Worm (Caenorhabditis elegans) whole organism, midembryonic: ENCODE measurements around the gene mbk-2.

ENCODE experiments used
- T22C8.4 ChIP-seq: fragments of 200-800 bp; sonication (Bioruptor generic); IDR thresholded peaks from 2 replicates; pipeline ENCODE4 v1.3.6; 2022; ENCODE audit warnings: missing genetic modification characterization, missing compliant biosample characterization
- cog-1 ChIP-seq: sonication (generic microtip); optimal IDR thresholded peaks from 2 replicates; lab custom pipeline; 2016; ENCODE audit warnings: missing genetic modification characterization, missing compliant biosample characterization
- flt-1 ChIP-seq: fragments of 200-800 bp; sonication (Bioruptor generic); IDR thresholded peaks from 2 replicates; pipeline ENCODE4 v1.3.6; 2022; ENCODE audit warnings: missing genetic modification characterization, missing compliant biosample characterization
- klf-2 ChIP-seq: fragments of 200-800 bp; sonication (Bioruptor generic); conservative IDR thresholded peaks from 2 replicates; pipeline ENCODE4 v1.3.6; 2022; ENCODE audit warnings: missing genetic modification reagents, missing genetic modification characterization, missing compliant biosample characterization
- med-1 ChIP-seq: sonication (generic microtip); optimal IDR thresholded peaks from 2 replicates; lab custom pipeline; 2017; ENCODE audit warnings: missing genetic modification characterization, mild to moderate bottlenecking, missing compliant biosample characterization, antibody characterized with exemption, missing genetic modification reagents; ENCODE audit not compliant: insufficient read depth
- ref-1 ChIP-seq: fragments of 200-800 bp; sonication (Bioruptor generic); conservative IDR thresholded peaks from 2 replicates; pipeline ENCODE4 v1.3.6; 2022; ENCODE audit warnings: missing genetic modification reagents, missing genetic modification characterization, missing compliant biosample characterization
- tab-1 ChIP-seq: fragments of 200-800 bp; sonication (Bioruptor generic); IDR thresholded peaks from 2 replicates; pipeline ENCODE4 v1.3.6; 2022; ENCODE audit warnings: missing genetic modification characterization, missing compliant biosample characterization
- ztf-23 ChIP-seq: fragments of 200-800 bp; sonication (Bioruptor generic); IDR thresholded peaks from 2 replicates; pipeline ENCODE4 v1.3.6; 2022; ENCODE audit warnings: missing genetic modification reagents, missing genetic modification characterization, missing compliant biosample characterization
- ztf-29 ChIP-seq: fragments of 200-800 bp; sonication (Bioruptor generic); IDR thresholded peaks from 2 replicates; pipeline ENCODE4 v1.3.6; 2022; ENCODE audit warnings: missing genetic modification reagents, missing genetic modification characterization, missing compliant biosample characterization

The mbk-2 gene

DNA sequence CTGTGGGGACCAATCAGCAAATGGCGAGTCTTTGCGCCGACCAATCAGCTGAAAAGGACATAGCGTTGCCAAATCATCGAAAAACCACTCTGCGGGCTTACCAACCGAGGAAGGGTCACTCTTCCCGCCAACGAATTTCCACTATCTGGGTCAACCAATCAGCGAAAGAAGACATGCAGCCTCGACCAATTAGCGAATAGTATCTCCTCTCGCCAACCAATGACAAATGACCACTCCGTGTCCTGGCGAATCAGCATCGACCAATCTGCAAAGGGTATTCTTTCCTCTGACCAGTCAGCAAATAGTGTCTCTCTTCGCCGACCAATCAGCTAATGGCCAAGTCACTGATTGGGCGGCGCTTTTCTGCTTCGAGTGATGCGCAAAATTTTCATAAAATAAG is 32.5 kb downstream of the mbk-2 start:
- TF ChIP-seq med-1 (GFP tag; lab: Kevin White, UChicago) (no peak), T22C8.4 (no peak), cog-1 (tag; lab: Kevin White, UChicago) (no peak), klf-2 (GFP tag; lab: Robert Waterston, UW) (no peak), tab-1 (GFP tag; lab: Robert Waterston, UW) (no peak), flt-1 (GFP tag; lab: Robert Waterston, UW) (no peak), ztf-29 (GFP tag; lab: Robert Waterston, UW) (no peak), ref-1 (GFP tag; lab: Robert Waterston, UW) (no peak), ztf-23 (no peak)

DNA sequence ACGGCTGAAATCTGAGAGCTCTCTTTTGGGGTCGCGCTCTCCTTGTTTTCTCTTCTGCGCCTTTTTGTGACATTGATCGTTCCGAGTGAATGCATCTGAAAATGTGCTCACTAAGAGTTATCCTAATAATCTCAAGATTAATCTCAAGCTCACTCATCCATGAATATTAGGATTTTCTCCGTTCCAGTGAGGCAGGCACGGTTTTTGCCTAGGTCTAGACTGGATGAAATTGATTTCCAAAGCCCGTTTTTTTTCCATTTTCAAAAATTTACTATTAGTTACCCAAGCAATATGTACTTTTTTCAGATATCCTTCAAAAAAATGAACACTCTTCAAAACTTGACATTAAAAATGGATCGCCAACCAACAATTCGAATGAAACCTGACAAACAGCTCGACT is 33.1 kb downstream of the mbk-2 start, which contains the start of gene amt-2:
amt-2 (plus strand) TSS at position 301 of the 400 bp plus-strand sequence.
- no peak for TF ChIP-seq med-1 (GFP tag; lab: Kevin White, UChicago)
- TF ChIP-seq T22C8.4 = no peak
- TF ChIP-seq ztf-23 = no peak
- no peak for TF ChIP-seq cog-1 (tag; lab: Kevin White, UChicago)
- no peak for TF ChIP-seq ref-1 (GFP tag; lab: Robert Waterston, UW)
- no peak for TF ChIP-seq flt-1 (GFP tag; lab: Robert Waterston, UW)
- no peak for TF ChIP-seq tab-1 (GFP tag; lab: Robert Waterston, UW)
- TF ChIP-seq klf-2 (GFP tag; lab: Robert Waterston, UW) = no peak
- no peak for TF ChIP-seq ztf-29 (GFP tag; lab: Robert Waterston, UW)

DNA sequence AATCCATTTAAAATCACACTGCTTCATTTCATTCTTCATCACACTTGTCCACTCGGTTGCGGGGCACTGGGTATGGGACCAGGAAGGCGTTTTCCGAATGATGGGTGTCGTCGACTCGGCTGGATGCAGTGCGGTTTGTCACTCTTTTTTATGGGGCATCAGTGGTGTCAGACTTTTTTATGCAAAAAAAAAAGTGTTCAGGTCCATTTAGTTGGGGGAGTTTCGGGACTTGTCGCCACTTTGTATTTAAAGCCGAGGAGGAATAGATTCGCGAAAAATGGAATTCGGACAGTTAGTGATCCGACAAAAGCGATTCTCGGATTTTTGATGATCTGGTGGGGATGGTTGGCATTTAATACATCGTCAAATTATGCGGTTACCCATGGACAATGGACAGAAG is 36.0 kb downstream of the mbk-2 start:
- TF ChIP-seq tab-1 (GFP tag; lab: Robert Waterston, UW) = no peak

DNA sequence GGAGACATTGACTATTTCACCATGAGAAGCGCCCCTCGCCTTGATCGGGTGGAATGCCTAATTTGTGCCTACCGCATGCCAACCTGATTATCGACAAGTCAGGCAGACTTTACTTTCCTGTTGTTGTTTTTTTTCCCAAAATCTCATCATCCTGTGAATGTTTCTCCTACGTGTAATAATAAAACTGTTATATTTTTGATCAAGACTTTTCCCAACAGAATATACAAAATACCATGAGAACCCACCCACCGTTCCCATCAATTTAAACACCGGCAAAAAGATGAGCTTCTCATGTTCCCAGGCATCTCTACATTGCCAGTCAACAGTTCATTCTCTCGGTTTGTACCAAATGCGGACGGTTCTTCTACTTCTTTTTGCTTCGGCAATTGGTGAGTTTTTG is 37.9 kb downstream of the mbk-2 start, which contains the start of gene scl-9:
scl-9 (plus strand) TSS at position 301 of the 400 bp plus-strand sequence.
- no peak for TF ChIP-seq ref-1 (GFP tag; lab: Robert Waterston, UW)
- TF ChIP-seq ztf-29 (GFP tag; lab: Robert Waterston, UW) = no peak
- no peak for TF ChIP-seq T22C8.4
- TF ChIP-seq cog-1 (tag; lab: Kevin White, UChicago) = no peak
- TF ChIP-seq med-1 (GFP tag; lab: Kevin White, UChicago) = no peak
- TF ChIP-seq tab-1 (GFP tag; lab: Robert Waterston, UW) = no peak
- no peak for TF ChIP-seq flt-1 (GFP tag; lab: Robert Waterston, UW)
- no peak for TF ChIP-seq klf-2 (GFP tag; lab: Robert Waterston, UW)
- TF ChIP-seq ztf-23 = no peak

DNA sequence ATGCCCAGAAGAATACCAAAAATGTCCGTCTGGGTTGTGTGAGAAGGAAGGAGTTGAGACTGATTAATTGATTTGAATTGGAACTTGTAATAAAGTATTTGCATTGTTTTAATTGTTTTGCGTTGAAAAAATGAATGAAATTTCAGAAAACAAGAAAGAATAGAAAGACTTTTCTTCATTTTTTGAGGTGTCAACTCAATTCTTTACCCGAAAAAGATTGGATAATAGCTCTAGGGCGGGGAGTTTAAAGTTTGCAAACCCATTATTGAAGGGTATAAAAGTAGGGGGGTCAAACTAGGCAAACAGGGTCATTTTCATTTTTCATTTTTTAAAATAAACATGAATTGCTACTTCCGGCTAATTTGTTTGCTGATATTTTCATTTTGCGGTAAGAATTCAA is 39.2 kb downstream of the mbk-2 start, which contains the start of gene scl-10:
scl-10 (plus strand) TSS at position 301 of the 400 bp plus-strand sequence.
- TF ChIP-seq ref-1 (GFP tag; lab: Robert Waterston, UW) = no peak
- TF ChIP-seq klf-2 (GFP tag; lab: Robert Waterston, UW) = no peak
- TF ChIP-seq med-1 (GFP tag; lab: Kevin White, UChicago) = no peak
- no peak for TF ChIP-seq tab-1 (GFP tag; lab: Robert Waterston, UW)
- TF ChIP-seq ztf-23 = no peak
- no peak for TF ChIP-seq flt-1 (GFP tag; lab: Robert Waterston, UW)
- TF ChIP-seq cog-1 (tag; lab: Kevin White, UChicago) = no peak
- no peak for TF ChIP-seq T22C8.4
- no peak for TF ChIP-seq ztf-29 (GFP tag; lab: Robert Waterston, UW)

DNA sequence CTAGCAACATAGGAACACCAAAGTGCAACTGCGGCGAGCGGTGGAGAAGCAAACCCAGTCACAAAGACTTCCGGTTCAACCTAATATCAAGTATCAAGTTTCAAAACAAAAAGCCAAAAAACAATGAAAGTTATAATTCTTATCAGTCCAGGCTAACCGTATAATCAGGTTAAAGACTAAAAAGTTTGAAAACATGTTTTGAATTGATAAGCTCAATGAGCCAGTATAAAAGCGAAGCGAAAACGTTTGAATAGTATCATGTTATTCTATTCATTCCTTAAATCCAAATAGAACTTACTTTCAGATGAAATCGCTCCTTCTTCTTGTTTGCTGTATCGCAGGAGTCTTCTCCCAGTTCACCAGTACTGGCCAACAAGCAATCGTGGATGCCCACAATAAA is 42.1 kb downstream of the mbk-2 start, which contains the start of gene scl-11:
scl-11 (plus strand) TSS at position 301 of the 400 bp plus-strand sequence.
- TF ChIP-seq klf-2 (GFP tag; lab: Robert Waterston, UW) (no peak), ztf-23 (no peak), T22C8.4 (no peak), med-1 (GFP tag; lab: Kevin White, UChicago) (no peak), tab-1 (GFP tag; lab: Robert Waterston, UW) (no peak)

DNA sequence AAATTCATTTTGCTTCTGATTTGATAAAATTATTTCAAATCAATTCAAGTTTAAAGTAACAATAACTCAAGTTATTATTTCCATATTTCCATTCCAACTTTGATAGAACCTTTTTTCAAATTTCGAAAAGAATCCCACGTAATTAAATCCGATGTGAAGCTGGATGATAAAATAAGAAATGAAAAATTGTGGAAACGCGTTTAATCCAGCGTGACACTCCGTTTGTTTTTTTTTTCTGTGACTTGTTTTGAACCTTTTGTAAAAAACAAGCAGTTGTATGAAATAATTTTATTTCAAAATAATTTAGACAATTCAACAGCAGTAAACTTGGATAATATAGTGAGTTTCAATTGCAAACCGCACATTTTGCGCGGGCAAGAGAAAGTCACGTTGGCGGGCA is 43.6 kb downstream of the mbk-2 start, which contains the start of gene F49E11.7:
F49E11.7 (plus strand) TSS at position 301 of the 400 bp plus-strand sequence.
- TF ChIP-seq ztf-23 (no peak), ref-1 (GFP tag; lab: Robert Waterston, UW) (no peak), med-1 (GFP tag; lab: Kevin White, UChicago) (no peak), flt-1 (GFP tag; lab: Robert Waterston, UW) (no peak), cog-1 (tag; lab: Kevin White, UChicago) (no peak), tab-1 (GFP tag; lab: Robert Waterston, UW) (no peak), klf-2 (GFP tag; lab: Robert Waterston, UW) (no peak), ztf-29 (GFP tag; lab: Robert Waterston, UW) (no peak), T22C8.4 (no peak)

DNA sequence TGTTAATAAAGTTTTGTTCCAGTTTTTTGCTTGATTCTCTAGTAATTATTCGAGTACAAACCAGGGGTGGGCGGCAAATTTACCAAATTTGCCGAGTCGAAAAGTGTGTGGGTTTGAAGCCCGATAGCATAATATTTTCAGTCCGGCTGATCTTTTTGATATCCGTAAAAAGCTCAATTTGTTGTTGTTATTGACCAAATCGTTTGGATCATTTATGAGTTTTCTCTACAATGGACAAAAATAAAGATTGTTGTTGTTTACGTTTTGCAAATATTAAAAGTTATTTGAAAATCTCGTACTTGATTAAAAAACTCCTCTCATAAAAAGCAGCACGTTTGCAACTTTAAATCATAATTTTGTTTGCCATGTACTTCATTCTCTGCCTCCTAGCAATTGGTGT is 47.1 kb downstream of the mbk-2 start, which contains the start of gene scl-1:
scl-1 (plus strand) TSS at position 301 of the 400 bp plus-strand sequence.
- TF ChIP-seq flt-1 (GFP tag; lab: Robert Waterston, UW) = no peak
- no peak for TF ChIP-seq med-1 (GFP tag; lab: Kevin White, UChicago)
- TF ChIP-seq klf-2 (GFP tag; lab: Robert Waterston, UW) = no peak
- TF ChIP-seq ref-1 (GFP tag; lab: Robert Waterston, UW) = no peak
- TF ChIP-seq tab-1 (GFP tag; lab: Robert Waterston, UW) = no peak
- no peak for TF ChIP-seq ztf-23
- TF ChIP-seq cog-1 (tag; lab: Kevin White, UChicago) = no peak
- no peak for TF ChIP-seq T22C8.4

DNA sequence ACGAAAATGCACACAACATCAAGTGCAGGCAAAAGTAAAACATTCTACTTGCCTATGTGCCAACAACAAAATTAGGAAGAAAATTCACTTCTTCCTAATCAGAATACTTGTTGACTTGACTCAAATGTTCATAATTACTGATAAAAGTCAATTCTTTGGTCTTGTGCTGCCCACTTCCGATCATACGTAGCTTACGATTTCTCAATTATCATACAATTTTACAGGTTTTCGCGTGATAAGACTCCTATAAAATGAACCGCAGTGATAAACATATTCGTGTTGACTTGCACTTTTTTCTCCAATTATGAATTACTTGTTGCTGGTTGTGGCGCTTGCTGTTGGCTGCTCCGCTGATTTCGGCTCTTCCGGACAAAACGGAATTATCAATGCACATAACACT is 48.5 kb downstream of the mbk-2 start, which contains the start of gene scl-2:
scl-2 (plus strand) TSS at position 293 of the 400 bp plus-strand sequence.
- TF ChIP-seq tab-1 (GFP tag; lab: Robert Waterston, UW) (no peak), flt-1 (GFP tag; lab: Robert Waterston, UW) (no peak), ztf-29 (GFP tag; lab: Robert Waterston, UW) (no peak), klf-2 (GFP tag; lab: Robert Waterston, UW) (no peak)

DNA sequence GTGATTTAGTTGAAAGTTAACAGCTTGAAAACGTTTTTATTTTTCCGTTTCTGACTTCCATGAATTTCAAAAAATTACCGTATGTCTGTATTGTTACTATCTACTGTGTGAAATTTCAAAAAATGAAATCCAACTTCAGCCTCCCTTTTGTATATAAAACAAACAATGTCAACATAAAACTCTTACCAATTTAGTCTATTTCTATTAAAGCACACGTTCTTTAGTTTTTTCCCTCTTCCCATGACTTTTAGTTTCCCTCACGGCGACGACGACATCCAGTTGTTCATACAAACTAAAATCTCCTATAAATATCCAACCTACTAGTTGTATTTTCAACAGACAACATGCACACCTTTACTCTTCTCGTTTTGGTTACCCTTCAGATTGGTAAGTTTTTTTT is 50.3 kb downstream of the mbk-2 start, which contains the start of gene scl-3:
scl-3 (plus strand) TSS at position 301 of the 400 bp plus-strand sequence.
- no peak for TF ChIP-seq T22C8.4
- TF ChIP-seq ztf-23 = no peak
- no peak for TF ChIP-seq ztf-29 (GFP tag; lab: Robert Waterston, UW)
- TF ChIP-seq med-1 (GFP tag; lab: Kevin White, UChicago) = no peak
- no peak for TF ChIP-seq flt-1 (GFP tag; lab: Robert Waterston, UW)
- TF ChIP-seq ref-1 (GFP tag; lab: Robert Waterston, UW) = no peak
- TF ChIP-seq klf-2 (GFP tag; lab: Robert Waterston, UW) = no peak
- TF ChIP-seq cog-1 (tag; lab: Kevin White, UChicago) = no peak
- TF ChIP-seq tab-1 (GFP tag; lab: Robert Waterston, UW) = no peak
